Fruit fly (Drosophila melanogaster) whole organism: ENCODE results near the gene Hez.

Experiments used
- CG8478 ChIP-seq: fragments of >200 bp; optimal IDR thresholded peaks from 2 replicates; lab custom pipeline; 2018; ENCODE audit warnings: inconsistent platforms
- Dll ChIP-seq: fragments of >200 bp; optimal IDR thresholded peaks from 2 replicates; lab custom pipeline; 2017
- EcR ChIP-seq, 2 experiments: fragments of >200 bp; optimal IDR thresholded peaks; 2 replicates each; lab custom pipeline; 2017; ENCODE audit warnings: missing biosample characterization in 2 of 2, missing genetic modification characterization in 2 of 2, missing genetic modification reagents in 2 of 2
- pan ChIP-seq: fragments of >200 bp; optimal IDR thresholded peaks from 2 replicates; lab custom pipeline; 2017
- psq ChIP-seq: fragments of >200 bp; optimal IDR thresholded peaks from 2 replicates; lab custom pipeline; 2017
- usp ChIP-seq: fragments of >200 bp; optimal IDR thresholded peaks from 2 replicates; lab custom pipeline; 2017; ENCODE audit warnings: missing biosample characterization, missing genetic modification characterization, mixed read lengths

The Hez gene

dm6 chr3L:9894643-9895042 is at the start of gene Hez, which contains the start of gene CG6709:
Hez (minus strand) TSS chr3L:9894743.
CG6709 (minus strand) TSS chr3L:9894743.
- TF ChIP-seq usp (GFP tag; lab: Kevin White, UChicago) (no peak), CG8478 (lab: Kevin White, UChicago) (no peak), pan (lab: Kevin White, UChicago) (no peak), psq (lab: Kevin White, UChicago) (no peak)

dm6 chr3L:9927169-9927568 is 32.6 kb upstream of the Hez start:
- no peak for TF ChIP-seq usp (GFP tag; lab: Kevin White, UChicago)
- TF ChIP-seq CG8478 (lab: Kevin White, UChicago) = no peak
- TF ChIP-seq Dll = no peak
- no peak for TF ChIP-seq psq (lab: Kevin White, UChicago)
- TF ChIP-seq EcR (GFP tag; optimal IDR thresholded peaks at IDR 0.05; lab: Kevin White, UChicago) = no peak
- TF ChIP-seq pan (lab: Kevin White, UChicago) = no peak

dm6 chr3L:9907719-9908170 is 13.2 kb upstream of the Hez start, which contains the start of gene bma:
bma (plus strand) TSS chr3L:9908120.
- TF ChIP-seq EcR (GFP tag; optimal IDR thresholded peaks at IDR 0.05; lab: Kevin White, UChicago) = no peak
- TF ChIP-seq Dll = no peak
- TF ChIP-seq pan (lab: Kevin White, UChicago) = no peak
- no peak for TF ChIP-seq usp (GFP tag; lab: Kevin White, UChicago)
- no peak for TF ChIP-seq CG8478 (lab: Kevin White, UChicago)
- no peak for TF ChIP-seq psq (lab: Kevin White, UChicago)

- TF ChIP-seq usp (GFP tag; lab: Kevin White, UChicago) (no peak), Dll (no peak), psq (lab: Kevin White, UChicago) (no peak), EcR (GFP tag; optimal IDR thresholded peaks at IDR 0.05; lab: Kevin White, UChicago) (no peak), CG8478 (lab: Kevin White, UChicago) (no peak), pan (lab: Kevin White, UChicago) (no peak)
Measured at dm6 chr3L:9904988-9905387, 10.4 kb upstream of the Hez start.

dm6 chr3L:9899046-9899659 is 4.6 kb upstream of the Hez start, which contains the start of gene nudE:
nudE (plus strand) TSS chr3L:9899241.
- TF ChIP-seq pan (lab: Kevin White, UChicago) (no peak), EcR (GFP tag; optimal IDR thresholded peaks at IDR 0.05; lab: Kevin White, UChicago) (no peak), Dll (no peak), usp (GFP tag; lab: Kevin White, UChicago) (no peak), CG8478 (lab: Kevin White, UChicago) (no peak), psq (lab: Kevin White, UChicago) (no peak)

- TF ChIP-seq usp (GFP tag; lab: Kevin White, UChicago) (no peak), Dll (no peak), psq (lab: Kevin White, UChicago) (no peak), CG8478 (lab: Kevin White, UChicago) (no peak), EcR (GFP tag; optimal IDR thresholded peaks at IDR 0.05; lab: Kevin White, UChicago) (no peak), pan (lab: Kevin White, UChicago) (no peak)
Measured at dm6 chr3L:9898355-9898754, 3.8 kb upstream of the Hez start, which contains the start of the genes CG6707 and CG46387. CG6707 (minus strand) TSS chr3L:9898575. CG46387 (plus strand) TSS chr3L:9898626.

- TF ChIP-seq usp (GFP tag; lab: Kevin White, UChicago) (no peak), Dll (no peak), psq (lab: Kevin White, UChicago) (no peak), pan (lab: Kevin White, UChicago) (no peak), EcR (GFP tag; optimal IDR thresholded peaks at IDR 0.05; lab: Kevin White, UChicago) (no peak), CG8478 (lab: Kevin White, UChicago) (no peak)
Measured at dm6 chr3L:9897164-9897783, 2.7 kb upstream of the Hez start.

dm6 chr3L:9893983-9894382 is 560 bp downstream of the Hez start:
- TF ChIP-seq EcR (GFP tag; optimal IDR thresholded peaks at IDR 0.05; lab: Kevin White, UChicago) = no peak
- TF ChIP-seq pan (lab: Kevin White, UChicago) = no peak
- TF ChIP-seq psq (lab: Kevin White, UChicago) = no peak
- no peak for TF ChIP-seq Dll
- TF ChIP-seq CG8478 (lab: Kevin White, UChicago) = no peak
- TF ChIP-seq usp (GFP tag; lab: Kevin White, UChicago) = no peak

dm6 chr3L:9888630-9889130 is 5.9 kb downstream of the Hez start, which contains the start of the genes Taf2 and CalpB:
Taf2 (minus strand) TSS chr3L:9888683.
CalpB (plus strand) TSS chr3L:9888762.
- no peak for TF ChIP-seq psq (lab: Kevin White, UChicago)
- TF ChIP-seq EcR (GFP tag; optimal IDR thresholded peaks at IDR 0.05; lab: Kevin White, UChicago) = no peak
- TF ChIP-seq pan (lab: Kevin White, UChicago) = no peak
- TF ChIP-seq CG8478 (lab: Kevin White, UChicago) = no peak
- no peak for TF ChIP-seq Dll
- TF ChIP-seq usp (GFP tag; lab: Kevin White, UChicago) = no peak

- TF ChIP-seq Dll (no peak), usp (GFP tag; lab: Kevin White, UChicago) (no peak), pan (lab: Kevin White, UChicago) (no peak), EcR (GFP tag; optimal IDR thresholded peaks at IDR 0.05; lab: Kevin White, UChicago) (no peak), CG8478 (lab: Kevin White, UChicago) (no peak), psq (lab: Kevin White, UChicago) (no peak)
Measured at dm6 chr3L:9878685-9879084, 15.9 kb downstream of the Hez start, which contains the start of gene CG34382. CG34382 (plus strand) TSS chr3L:9878985.

dm6 chr3L:9872035-9872434 is 22.5 kb downstream of the Hez start:
- no peak for TF ChIP-seq EcR (GFP tag; optimal IDR thresholded peaks at IDR 0.05; lab: Kevin White, UChicago)
- TF ChIP-seq pan (lab: Kevin White, UChicago) = no peak
- no peak for TF ChIP-seq psq (lab: Kevin White, UChicago)
- no peak for TF ChIP-seq usp (GFP tag; lab: Kevin White, UChicago)
- no peak for TF ChIP-seq CG8478 (lab: Kevin White, UChicago)
- no peak for TF ChIP-seq Dll
